Worm (Caenorhabditis elegans): ENCODE results near the gene mboa-1.

Gene mboa-1

ce11 chrX:16024558-16024957 lies 6.0 kb upstream of the mboa-1 start (continued):
- TF ChIP-seq fos-1 (tag; optimal IDR thresholded peaks at IDR 0.05) (no peak), skn-1 (tag; optimal IDR thresholded peaks at IDR 0.05) (peak; percentile 46), elt-1 (tag; optimal IDR thresholded peaks at IDR 0.05) (peak; percentile 32), nhr-67 (tag; optimal IDR thresholded peaks at IDR 0.05) (no peak), ama-1 (optimal IDR thresholded peaks at IDR 0.05) (no peak), ztf-11 (tag; optimal IDR thresholded peaks at IDR 0.05) (no peak), fkh-2 (tag; optimal IDR thresholded peaks at IDR 0.05) (no peak), ceh-82 (tag; optimal IDR thresholded peaks at IDR 0.05) (peak; percentile 20), pha-4 (tag; optimal IDR thresholded peaks at IDR 0.05) (peak; percentile 83), mdl-1 (tag; optimal IDR thresholded peaks at IDR 0.05) (peak; percentile 80), tbx-2 (tag; optimal IDR thresholded peaks at IDR 0.05) (peak; percentile 64)

DNA sequence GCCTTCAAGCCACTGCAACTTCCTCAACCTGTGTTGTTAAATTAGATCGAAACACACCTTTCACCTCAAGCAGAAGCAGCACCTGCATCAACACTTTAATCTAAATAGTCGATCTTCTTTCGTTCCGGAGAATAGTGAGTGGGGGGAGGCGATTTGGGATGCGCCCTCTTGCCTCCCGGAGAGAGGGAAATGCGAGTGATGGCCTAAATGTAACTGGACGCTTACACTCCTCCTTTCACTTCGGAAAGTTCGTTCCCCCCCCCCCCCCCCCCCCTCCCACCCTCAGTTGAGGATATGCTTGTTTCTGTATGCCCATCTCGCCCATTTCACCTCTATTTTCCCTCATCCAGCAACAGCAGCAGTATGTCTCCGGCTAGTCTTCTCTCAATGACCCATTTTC lies 1.6 kb upstream of the mboa-1 start:
- no peak for TF ChIP-seq nhr-11 (tag; optimal IDR thresholded peaks at IDR 0.05)
- TF ChIP-seq zag-1 (tag; optimal IDR thresholded peaks at IDR 0.05), result no peak
- TF ChIP-seq nhr-67 (tag; optimal IDR thresholded peaks at IDR 0.05), result no peak
- TF ChIP-seq nhr-43 (tag; optimal IDR thresholded peaks at IDR 0.05; ENCODE audit: poor library complexity, severe bottlenecking), result no peak
- no peak for TF ChIP-seq nhr-12 (tag; optimal IDR thresholded peaks at IDR 0.05)
- TF ChIP-seq eor-1 (tag; optimal IDR thresholded peaks at IDR 0.05), result no peak
- no peak for TF ChIP-seq nhr-25 (tag; optimal IDR thresholded peaks at IDR 0.05)
- TF ChIP-seq nhr-77 (tag; optimal IDR thresholded peaks at IDR 0.05), result no peak
- TF ChIP-seq skn-1 (tag; optimal IDR thresholded peaks at IDR 0.05), result no peak

ce11 chrX:16039173-16039572 lies 8.6 kb downstream of the mboa-1 start:
- peak; percentile 57 for TF ChIP-seq elt-2 (tag; optimal IDR thresholded peaks at IDR 0.05)
- no peak for TF ChIP-seq ceh-9 (tag; optimal IDR thresholded peaks at IDR 0.05)
- peak; percentile 52 for TF ChIP-seq pqm-1 (tag; optimal IDR thresholded peaks at IDR 0.05)

DNA sequence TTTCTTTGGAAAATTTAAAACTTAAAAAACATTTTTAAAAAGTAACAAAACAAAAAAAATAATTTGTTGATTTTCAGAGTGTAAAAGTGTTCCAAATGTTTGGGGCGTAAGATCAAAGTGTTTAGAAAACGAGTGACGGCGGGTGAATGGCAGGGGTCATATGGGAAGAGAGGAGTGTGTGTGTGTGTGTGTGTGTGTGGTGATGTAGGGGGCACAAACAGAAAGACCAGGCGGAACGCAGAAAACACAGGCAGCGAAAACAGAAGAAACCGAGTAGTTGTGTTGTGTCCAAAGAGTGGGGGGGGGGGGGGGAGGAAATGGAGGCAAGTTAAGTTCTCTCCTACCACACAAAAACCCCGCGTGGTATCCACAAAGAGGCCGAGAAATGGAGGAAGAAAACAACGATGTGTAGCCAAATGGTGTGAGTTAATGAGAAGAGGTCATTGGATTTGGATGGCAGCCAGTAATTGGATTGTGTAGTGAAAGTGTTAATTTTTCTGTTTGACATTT lies 9.7 kb downstream of the mboa-1 start, which contains the start of gene B0395.3:
Gene B0395.3, minus strand, starts transcription at position 51 of the 510 bp plus-strand sequence.
- TF ChIP-seq ztf-11 (tag; optimal IDR thresholded peaks at IDR 0.05) (no peak), mdl-1 (tag; optimal IDR thresholded peaks at IDR 0.05) (no peak), nhr-67 (tag; optimal IDR thresholded peaks at IDR 0.05) (no peak), hmg-11 (tag; optimal IDR thresholded peaks at IDR 0.05) (peak; percentile 69), nfya-1 (tag; optimal IDR thresholded peaks at IDR 0.05; ENCODE audit: insufficient read depth) (peak; percentile 41), nhr-25 (tag; optimal IDR thresholded peaks at IDR 0.05) (peak; percentile 31), egl-5 (tag; optimal IDR thresholded peaks at IDR 0.05) (peak; percentile 58), pha-4 (tag; optimal IDR thresholded peaks at IDR 0.05) (peak; percentile 77), elt-2 (tag; optimal IDR thresholded peaks at IDR 0.05) (peak; percentile 44), lin-39 (tag; optimal IDR thresholded peaks at IDR 0.05) (peak; percentile 51), ztf-4 (tag; optimal IDR thresholded peaks at IDR 0.05) (no peak), skn-1 (tag; optimal IDR thresholded peaks at IDR 0.05) (no peak), ceh-16 (tag; optimal IDR thresholded peaks at IDR 0.05) (no peak), zag-1 (tag; optimal IDR thresholded peaks at IDR 0.05) (no peak)

ce11 chrX:16041808-16042207 lies 11.2 kb downstream of the mboa-1 start:
- TF ChIP-seq fkh-2 (tag; optimal IDR thresholded peaks at IDR 0.05) (no peak), ceh-9 (tag; optimal IDR thresholded peaks at IDR 0.05) (no peak), R02D3.7 (tag; optimal IDR thresholded peaks at IDR 0.05) (no peak), egl-5 (tag; optimal IDR thresholded peaks at IDR 0.05) (no peak), pqm-1 (tag; optimal IDR thresholded peaks at IDR 0.05) (peak; percentile 81), egl-27 (tag; optimal IDR thresholded peaks at IDR 0.05) (no peak), tbx-2 (tag; optimal IDR thresholded peaks at IDR 0.05) (no peak), nhr-77 (tag; optimal IDR thresholded peaks at IDR 0.05) (no peak), pha-4 (tag; optimal IDR thresholded peaks at IDR 0.05) (peak; percentile 18), nfya-1 (tag; optimal IDR thresholded peaks at IDR 0.05; ENCODE audit: insufficient read depth) (no peak), jun-1 (tag; optimal IDR thresholded peaks at IDR 0.05) (no peak), elt-2 (tag; optimal IDR thresholded peaks at IDR 0.05) (peak; percentile 53), ama-1 (optimal IDR thresholded peaks at IDR 0.05) (no peak), hmg-11 (tag; optimal IDR thresholded peaks at IDR 0.05) (no peak), ceh-82 (tag; optimal IDR thresholded peaks at IDR 0.05) (no peak), aly-2 (tag; optimal IDR thresholded peaks at IDR 0.05) (no peak), ZK546.5 (tag; optimal IDR thresholded peaks at IDR 0.05) (no peak), nhr-25 (tag; optimal IDR thresholded peaks at IDR 0.05) (no peak), nhr-237 (tag; optimal IDR thresholded peaks at IDR 0.05) (no peak), nhr-23 (tag; optimal IDR thresholded peaks at IDR 0.05) (no peak), ceh-28 (tag; optimal IDR thresholded peaks at IDR 0.05) (no peak)
